Fruit fly (Drosophila melanogaster) whole organism, prepupa: ENCODE results near the gene Cyp313b1.
A peak's percentile ranks its signal among the peaks of the same experiment; 100 is the strongest.

ENCODE experiments used
- Blimp-1 ChIP-seq: fragments of 200-800 bp; sonication (Bioruptor generic); optimal IDR thresholded peaks from 3 replicates; lab custom pipeline; 2017; ENCODE audit warnings: missing biosample characterization, missing genetic modification characterization, mild to moderate bottlenecking, moderate library complexity, missing genetic modification reagents
- CG10631 ChIP-seq: fragments of 200-800 bp; sonication (Bioruptor generic); optimal IDR thresholded peaks from 2 replicates; lab custom pipeline; 2016; ENCODE audit warnings: missing biosample characterization, missing genetic modification characterization
- CG10669 ChIP-seq: fragments of 200-800 bp; sonication (Bioruptor generic); optimal IDR thresholded peaks from 3 replicates; lab custom pipeline; 2018; ENCODE audit warnings: missing biosample characterization, mild to moderate bottlenecking, missing genetic modification characterization, moderate library complexity
- CG11294 ChIP-seq: fragments of 200-800 bp; sonication (Bioruptor generic); IDR thresholded peaks from 2 replicates; pipeline ENCODE4 v1.3.6; 2022; ENCODE audit warnings: missing biosample characterization, missing genetic modification characterization
- CG11762 ChIP-seq: fragments of 200-800 bp; sonication (Bioruptor generic); optimal IDR thresholded peaks from 3 replicates; lab custom pipeline; 2016; ENCODE audit warnings: missing biosample characterization, missing genetic modification characterization; ENCODE audit not compliant: insufficient read depth
- CG11902 ChIP-seq: fragments of 200-800 bp; sonication (Bioruptor generic); optimal IDR thresholded peaks from 3 replicates; lab custom pipeline; 2016; ENCODE audit warnings: missing biosample characterization, missing genetic modification characterization
- CG15336 ChIP-seq: fragments of 200-800 bp; sonication (Bioruptor generic); IDR thresholded peaks from 2 replicates; pipeline ENCODE4 v1.3.6; 2022; ENCODE audit warnings: missing biosample characterization, missing genetic modification characterization
- CG1621 ChIP-seq: fragments of 200-800 bp; sonication (Bioruptor generic); optimal IDR thresholded peaks from 3 replicates; lab custom pipeline; 2018; ENCODE audit warnings: missing biosample characterization, mild to moderate bottlenecking, missing genetic modification characterization
- CG16779 ChIP-seq: fragments of 200-800 bp; sonication (Bioruptor generic); optimal IDR thresholded peaks from 3 replicates; lab custom pipeline; 2017; ENCODE audit warnings: missing biosample characterization, mild to moderate bottlenecking, missing genetic modification characterization
- CG3032 ChIP-seq: fragments of 200-800 bp; optimal IDR thresholded peaks from 2 replicates; lab custom pipeline; 2019; ENCODE audit warnings: missing biosample characterization, mild to moderate bottlenecking, missing genetic modification characterization, moderate library complexity
- CG31627 ChIP-seq: fragments of 200-800 bp; sonication (Bioruptor generic); optimal IDR thresholded peaks from 3 replicates; lab custom pipeline; 2016; ENCODE audit warnings: missing biosample characterization, missing genetic modification characterization
- CG32006 ChIP-seq: fragments of 200-800 bp; sonication (Bioruptor generic); optimal IDR thresholded peaks from 3 replicates; lab custom pipeline; 2017; ENCODE audit warnings: missing biosample characterization, mild to moderate bottlenecking, missing genetic modification characterization
- CG34406 ChIP-seq: fragments of 200-800 bp; sonication (Bioruptor generic); optimal IDR thresholded peaks from 3 replicates; lab custom pipeline; 2016; ENCODE audit warnings: missing biosample characterization, missing genetic modification characterization
- CG3919 ChIP-seq: fragments of 200-800 bp; sonication (Bioruptor generic); optimal IDR thresholded peaks from 3 replicates; lab custom pipeline; 2016; ENCODE audit warnings: missing biosample characterization, missing genetic modification characterization
- CG4318 ChIP-seq: fragments of 200-800 bp; sonication (Bioruptor generic); optimal IDR thresholded peaks from 3 replicates; lab custom pipeline; 2017; ENCODE audit warnings: missing biosample characterization, mild to moderate bottlenecking, missing genetic modification characterization
- CG6163 ChIP-seq: fragments of 200-800 bp; sonication (Bioruptor generic); IDR thresholded peaks from 3 replicates; pipeline ENCODE4 v1.3.6; 2022; ENCODE audit warnings: missing biosample characterization, missing genetic modification characterization
- CG6276 ChIP-seq: fragments of 200-800 bp; sonication (Bioruptor generic); optimal IDR thresholded peaks from 2 replicates; lab custom pipeline; 2017; ENCODE audit warnings: missing biosample characterization, mild to moderate bottlenecking, missing genetic modification characterization
- CG6792 ChIP-seq: fragments of 200-800 bp; sonication (Bioruptor generic); optimal IDR thresholded peaks from 3 replicates; lab custom pipeline; 2016; ENCODE audit warnings: missing biosample characterization, missing genetic modification characterization
- CG7368 ChIP-seq: fragments of 200-800 bp; sonication (Bioruptor generic); optimal IDR thresholded peaks from 3 replicates; lab custom pipeline; 2016; ENCODE audit warnings: missing biosample characterization, missing genetic modification characterization
- CG8632 ChIP-seq: fragments of 200-800 bp; sonication (Bioruptor generic); optimal IDR thresholded peaks from 3 replicates; lab custom pipeline; 2016; ENCODE audit warnings: missing biosample characterization, missing genetic modification characterization
- CG9139 ChIP-seq: fragments of 200-800 bp; sonication (Bioruptor generic); optimal IDR thresholded peaks from 3 replicates; lab custom pipeline; 2017; ENCODE audit warnings: missing biosample characterization, mild to moderate bottlenecking, missing genetic modification characterization
- Eip75B ChIP-seq: fragments of 200-800 bp; sonication (Bioruptor generic); optimal IDR thresholded peaks from 3 replicates; lab custom pipeline; 2016; ENCODE audit warnings: missing biosample characterization, missing genetic modification characterization
- Eip78C ChIP-seq: fragments of 200-800 bp; sonication (Bioruptor generic); peaks from one replicate; lab custom pipeline; 2016; ENCODE audit warnings: missing biosample characterization, missing genetic modification characterization
- Ets96B ChIP-seq: fragments of 200-800 bp; optimal IDR thresholded peaks from 2 replicates; lab custom pipeline; 2019; ENCODE audit warnings: missing biosample characterization, mild to moderate bottlenecking, missing genetic modification characterization, moderate library complexity
- Hr39 ChIP-seq: fragments of 200-800 bp; sonication (Bioruptor generic); optimal IDR thresholded peaks from 2 replicates; lab custom pipeline; 2016; ENCODE audit warnings: missing biosample characterization, missing genetic modification characterization
- Hr4 ChIP-seq: fragments of 200-800 bp; sonication (Bioruptor generic); optimal IDR thresholded peaks from 3 replicates; lab custom pipeline; 2016; ENCODE audit warnings: missing biosample characterization, missing genetic modification characterization
- Met ChIP-seq: fragments of 200-800 bp; sonication (Bioruptor generic); optimal IDR thresholded peaks from 3 replicates; lab custom pipeline; 2016; ENCODE audit warnings: missing biosample characterization, missing genetic modification characterization
- OdsH ChIP-seq: fragments of 200-800 bp; sonication (Bioruptor generic); optimal IDR thresholded peaks from 3 replicates; lab custom pipeline; 2016; ENCODE audit warnings: missing biosample characterization, missing genetic modification characterization
- Smox ChIP-seq: fragments of 200-800 bp; sonication (Bioruptor generic); optimal IDR thresholded peaks from 3 replicates; lab custom pipeline; 2016; ENCODE audit warnings: missing biosample characterization, missing genetic modification characterization
- Sox102F ChIP-seq: fragments of 200-800 bp; sonication (Bioruptor generic); optimal IDR thresholded peaks from 2 replicates; lab custom pipeline; 2016; ENCODE audit warnings: missing biosample characterization, mild to moderate bottlenecking, missing genetic modification characterization
- Sox14 ChIP-seq: fragments of 200-800 bp; sonication (Bioruptor generic); optimal IDR thresholded peaks from 3 replicates; lab custom pipeline; 2016; ENCODE audit warnings: missing biosample characterization, missing genetic modification characterization
- Sox15 ChIP-seq: fragments of 200-800 bp; sonication (Bioruptor generic); optimal IDR thresholded peaks from 3 replicates; lab custom pipeline; 2016; ENCODE audit warnings: missing biosample characterization, missing genetic modification characterization
- achi ChIP-seq: fragments of 200-800 bp; sonication (Bioruptor generic); optimal IDR thresholded peaks from 3 replicates; lab custom pipeline; 2016; ENCODE audit warnings: missing biosample characterization, missing genetic modification characterization
- acj6 ChIP-seq: fragments of 200-800 bp; sonication (Bioruptor generic); optimal IDR thresholded peaks from 3 replicates; lab custom pipeline; 2016; ENCODE audit warnings: missing biosample characterization, missing genetic modification characterization
- dsx ChIP-seq: fragments of 200-800 bp; optimal IDR thresholded peaks from 3 replicates; lab custom pipeline; 2019; ENCODE audit warnings: missing biosample characterization, mild to moderate bottlenecking, missing genetic modification characterization, moderate library complexity; ENCODE audit not compliant: poor library complexity, severe bottlenecking
- esn ChIP-seq: fragments of 200-800 bp; sonication (Bioruptor generic); optimal IDR thresholded peaks from 2 replicates; lab custom pipeline; 2016; ENCODE audit warnings: missing biosample characterization, mild to moderate bottlenecking, missing genetic modification characterization, moderate library complexity
- fd59A ChIP-seq: fragments of 200-800 bp; sonication (Bioruptor generic); optimal IDR thresholded peaks from 2 replicates; lab custom pipeline; 2017; ENCODE audit warnings: missing biosample characterization, mild to moderate bottlenecking, missing genetic modification characterization, missing genetic modification reagents
- fd85E ChIP-seq: fragments of 200-800 bp; sonication (Bioruptor generic); optimal IDR thresholded peaks from 3 replicates; lab custom pipeline; 2016; ENCODE audit warnings: missing biosample characterization, missing genetic modification characterization
- fkh ChIP-seq: fragments of 200-800 bp; sonication (Bioruptor generic); optimal IDR thresholded peaks from 3 replicates; lab custom pipeline; 2017; ENCODE audit warnings: missing biosample characterization, mild to moderate bottlenecking, missing genetic modification characterization, moderate library complexity
- net ChIP-seq: fragments of 200-800 bp; sonication (Bioruptor generic); optimal IDR thresholded peaks from 3 replicates; lab custom pipeline; 2016; ENCODE audit warnings: missing biosample characterization, missing genetic modification characterization
- pdm3 ChIP-seq: fragments of 200-800 bp; sonication (Bioruptor generic); optimal IDR thresholded peaks from 3 replicates; lab custom pipeline; 2016; ENCODE audit warnings: missing biosample characterization, missing genetic modification characterization
- salr ChIP-seq, 2 experiments: fragments of 200-800 bp; sonication (Bioruptor generic); optimal IDR thresholded peaks; 3 replicates each; lab custom pipeline; 2016 to 2018; ENCODE audit warnings: missing biosample characterization in 2 of 2, missing genetic modification characterization in 2 of 2, mild to moderate bottlenecking in 1 of 2
- svp ChIP-seq: fragments of 200-800 bp; sonication (Bioruptor generic); peaks from one replicate; lab custom pipeline; 2016; ENCODE audit warnings: missing biosample characterization, missing genetic modification characterization
- topi ChIP-seq: fragments of 200-800 bp; sonication (Bioruptor generic); optimal IDR thresholded peaks from 3 replicates; lab custom pipeline; 2016; ENCODE audit warnings: missing biosample characterization, missing genetic modification characterization
- vri ChIP-seq: fragments of 200-800 bp; sonication (Bioruptor generic); optimal IDR thresholded peaks from 3 replicates; lab custom pipeline; 2016; ENCODE audit warnings: missing biosample characterization, mild to moderate bottlenecking, missing genetic modification characterization

The Cyp313b1 gene

dm6 chr3R:8663668-8664283, 18.3 kb upstream of the Cyp313b1 start, which contains the start of gene CG8032 (continued):
- TF ChIP-seq Hr4 (GFP tag; lab: Kevin White, UChicago), result peak; percentile 54
- no peak for TF ChIP-seq CG6163 (GFP tag; lab: Robert Waterston, UW)
- 0 out of 2 replicates have a peak, but pooled peaks have one; percentile 12 for TF ChIP-seq CG15336 (GFP tag; lab: Robert Waterston, UW)
- TF ChIP-seq Eip78C (GFP tag; lab: Kevin White, UChicago), result peak; percentile 62
- TF ChIP-seq CG9139 (GFP tag; lab: Kevin White, UChicago), result no peak
- TF ChIP-seq salr (GFP tag; optimal IDR thresholded peaks at IDR 0.05; lab: Kevin White, UChicago), result peak in 1 of 2 experiments; percentile 14
- no peak for TF ChIP-seq CG32006 (GFP tag; lab: Kevin White, UChicago)
- TF ChIP-seq CG10669 (GFP tag; lab: Kevin White, UChicago), result no peak
- TF ChIP-seq CG11762 (GFP tag; lab: Kevin White, UChicago), result no peak
- no peak for TF ChIP-seq CG11294
- no peak for TF ChIP-seq Sox15
- no peak for TF ChIP-seq Blimp-1
- TF ChIP-seq net (GFP tag; lab: Kevin White, UChicago), result no peak
- no peak for TF ChIP-seq Ets96B (tag; lab: Kevin White, UChicago)
- peak; percentile 24 for TF ChIP-seq CG6792 (GFP tag; lab: Kevin White, UChicago)
- peak; percentile 57 for TF ChIP-seq vri (GFP tag; lab: Kevin White, UChicago)
- peak; percentile 56 for TF ChIP-seq Smox (GFP tag; lab: Kevin White, UChicago)
- peak; percentile 27 for TF ChIP-seq acj6 (GFP tag; lab: Kevin White, UChicago)
- TF ChIP-seq CG3032 (tag; lab: Kevin White, UChicago), result no peak
- peak; percentile 36 for TF ChIP-seq Sox14 (GFP tag; lab: Kevin White, UChicago)
- TF ChIP-seq dsx (GFP tag; lab: Kevin White, UChicago), result peak; percentile 29
- TF ChIP-seq CG4318 (GFP tag; lab: Kevin White, UChicago), result no peak
- TF ChIP-seq CG34406 (GFP tag; lab: Kevin White, UChicago), result peak; percentile 2
- no peak for TF ChIP-seq CG6276 (GFP tag; lab: Kevin White, UChicago)
- TF ChIP-seq CG7368, result no peak
- TF ChIP-seq Hr39 (GFP tag; lab: Kevin White, UChicago), result peak; percentile 57
- peak; percentile 61 for TF ChIP-seq pdm3
- no peak for TF ChIP-seq fd85E (GFP tag; lab: Kevin White, UChicago)
- peak; percentile 100 for TF ChIP-seq achi (GFP tag; lab: Kevin White, UChicago)
- TF ChIP-seq CG3919 (GFP tag; lab: Kevin White, UChicago), result peak; percentile 50
- TF ChIP-seq topi (GFP tag; lab: Kevin White, UChicago), result peak; percentile 39
- TF ChIP-seq fd59A (GFP tag; lab: Kevin White, UChicago), result no peak
- TF ChIP-seq CG10631, result peak; percentile 58
- TF ChIP-seq esn, result peak; percentile 59
- TF ChIP-seq OdsH (GFP tag; lab: Kevin White, UChicago), result peak; percentile 43
- no peak for TF ChIP-seq CG16779 (tag; lab: Kevin White, UChicago)
- peak; percentile 37 for TF ChIP-seq CG31627 (GFP tag; lab: Kevin White, UChicago)

dm6 chr3R:8660661-8661060, 15.2 kb upstream of the Cyp313b1 start, which contains the start of gene bel:
Gene bel (minus strand): TSS chr3R:8660761.
- TF ChIP-seq CG8632 (GFP tag; lab: Kevin White, UChicago) (no peak), CG1621 (tag; lab: Kevin White, UChicago) (no peak), achi (GFP tag; lab: Kevin White, UChicago) (no peak), CG11294 (no peak), Sox102F (no peak), CG11902 (GFP tag; lab: Kevin White, UChicago) (no peak), CG34406 (GFP tag; lab: Kevin White, UChicago) (no peak), Met (GFP tag; lab: Kevin White, UChicago) (no peak), Eip75B (no peak), CG6276 (GFP tag; lab: Kevin White, UChicago) (no peak), dsx (GFP tag; lab: Kevin White, UChicago) (no peak), CG3919 (GFP tag; lab: Kevin White, UChicago) (no peak), net (GFP tag; lab: Kevin White, UChicago) (no peak), svp (no peak), CG31627 (GFP tag; lab: Kevin White, UChicago) (no peak), Smox (GFP tag; lab: Kevin White, UChicago) (no peak), fkh (GFP tag; lab: Kevin White, UChicago) (no peak), Hr4 (GFP tag; lab: Kevin White, UChicago) (no peak), Blimp-1 (no peak)
- TF ChIP-seq, all 60 proteins: peak for 0
